Fruit fly (Drosophila melanogaster): ENCODE results near the gene CG3719.

DNA sequence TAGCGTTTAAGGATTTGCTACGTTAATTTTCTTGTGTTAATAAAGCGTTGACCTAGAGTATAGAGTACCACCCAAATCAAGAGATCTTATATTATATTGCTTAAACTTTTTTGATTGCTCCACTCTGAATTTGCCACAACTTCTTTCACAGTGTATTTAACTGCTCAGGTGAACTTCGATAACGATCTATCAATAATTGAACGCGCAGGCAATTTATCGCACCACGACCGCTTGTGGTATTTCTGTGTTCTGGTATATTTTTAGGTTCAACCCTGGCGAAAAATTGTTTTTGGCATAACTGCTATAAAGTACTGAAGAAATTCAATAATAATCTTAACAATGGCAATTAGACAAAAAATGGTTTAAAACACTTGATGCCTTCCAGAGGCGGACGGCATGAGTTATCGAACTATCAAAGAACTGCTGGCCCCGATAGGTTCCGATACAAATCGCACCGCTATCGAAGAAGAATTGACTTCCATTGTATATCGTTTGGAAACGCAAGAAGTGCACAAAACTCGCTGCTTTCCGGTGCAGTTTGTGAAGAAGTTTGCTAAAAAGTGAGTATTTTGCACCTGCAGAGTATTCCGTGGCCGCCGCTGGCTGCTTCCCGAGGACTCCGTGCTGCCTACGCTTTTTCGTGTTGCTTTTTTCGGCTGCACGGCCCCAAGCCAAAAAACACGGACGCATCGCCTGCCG is 10.0 kb downstream of the CG3719 start, which contains the start of gene ssx:
- peak in 1 of 3 experiments; percentile 11 for TF ChIP-seq lola (GFP tag; optimal IDR thresholded peaks at IDR 0.05)
- no peak for TF ChIP-seq CG7556 (GFP tag; optimal IDR thresholded peaks at IDR 0.05)
- no peak for TF ChIP-seq kah (GFP tag; optimal IDR thresholded peaks at IDR 0.05)
- TF ChIP-seq pum (GFP tag; optimal IDR thresholded peaks at IDR 0.05) = peak; percentile 33
- TF ChIP-seq CG10959 (GFP tag; IDR thresholded peaks at IDR 0.05) = no peak
- TF ChIP-seq jigr1 (GFP tag; IDR thresholded peaks at IDR 0.05) = no peak

Measured in whole organism, embryonic.